Worm (Caenorhabditis elegans) whole organism, L3 larva: ENCODE measurements around the gene unc-71.

Source experiments
- aly-2 ChIP-seq: fragments of 150-350 bp; optimal IDR thresholded peaks from 2 replicates; lab custom pipeline; 2014; ENCODE audit warnings: missing biosample characterization, missing genetic modification characterization
- daf-12 ChIP-seq: fragments of 150-350 bp; optimal IDR thresholded peaks from 2 replicates; lab custom pipeline; 2014; ENCODE audit warnings: missing biosample characterization, missing genetic modification reagents, missing genetic modification characterization
- nfya-1 ChIP-seq: sonication (generic microtip); optimal IDR thresholded peaks from 2 replicates; lab custom pipeline; 2017; ENCODE audit warnings: missing genetic modification characterization, mild to moderate bottlenecking, missing compliant biosample characterization, antibody characterized with exemption, moderate library complexity; ENCODE audit not compliant: insufficient read depth
- nhr-11 ChIP-seq: fragments of 150-350 bp; optimal IDR thresholded peaks from 2 replicates; lab custom pipeline; 2014; ENCODE audit warnings: missing biosample characterization, missing genetic modification characterization
- nhr-28 ChIP-seq: fragments of 150-350 bp; optimal IDR thresholded peaks from 2 replicates; lab custom pipeline; 2014; ENCODE audit warnings: missing biosample characterization, missing genetic modification characterization
- nhr-77 ChIP-seq: fragments of 150-350 bp; optimal IDR thresholded peaks from 2 replicates; lab custom pipeline; 2014; ENCODE audit warnings: missing biosample characterization, missing genetic modification characterization
- unc-39 ChIP-seq: sonication (generic microtip); optimal IDR thresholded peaks from 4 replicates; lab custom pipeline; 2017; ENCODE audit warnings: missing biosample characterization, missing genetic modification characterization

DNA sequence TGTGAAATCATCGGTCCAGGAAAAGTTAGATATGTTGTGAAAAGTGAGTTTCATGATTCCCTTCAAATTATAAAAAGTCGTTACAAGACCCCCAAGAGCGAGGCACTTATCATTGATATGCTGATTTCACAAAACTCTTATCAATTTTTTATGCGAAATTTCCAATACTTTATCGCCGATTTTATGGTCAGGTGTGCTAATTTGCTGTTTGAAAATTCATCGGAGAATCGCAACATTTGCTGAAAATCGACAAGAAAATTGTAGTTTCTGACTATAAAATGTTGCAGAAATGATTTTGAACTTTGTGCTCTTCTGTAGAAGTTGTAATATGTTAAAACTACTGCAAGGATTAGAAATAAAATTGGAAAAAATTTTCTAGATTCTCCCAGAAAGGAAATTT, 59.8 kb downstream of the unc-71 start:
- TF ChIP-seq nfya-1 (tag; lab: Kevin White, UChicago) (no peak), aly-2 (tag; lab: Kevin White, UChicago) (no peak), daf-12 (tag; lab: Kevin White, UChicago) (no peak), nhr-11 (tag; lab: Kevin White, UChicago) (no peak), nhr-28 (tag; lab: Kevin White, UChicago) (no peak), unc-39 (tag; lab: Kevin White, UChicago) (no peak), nhr-77 (tag; lab: Kevin White, UChicago) (no peak)
